Fruit fly (Drosophila melanogaster) S2 (cell line): ENCODE results near the gene mor.

Experiments used
- CG8478 ChIP-seq: fragments of >200 bp; optimal IDR thresholded peaks from 2 replicates; lab custom pipeline; 2018
- CTCF ChIP-seq, 2 experiments: fragments of >200 bp; optimal IDR thresholded peaks; 2 replicates each; lab custom pipeline; 2018

DNA sequence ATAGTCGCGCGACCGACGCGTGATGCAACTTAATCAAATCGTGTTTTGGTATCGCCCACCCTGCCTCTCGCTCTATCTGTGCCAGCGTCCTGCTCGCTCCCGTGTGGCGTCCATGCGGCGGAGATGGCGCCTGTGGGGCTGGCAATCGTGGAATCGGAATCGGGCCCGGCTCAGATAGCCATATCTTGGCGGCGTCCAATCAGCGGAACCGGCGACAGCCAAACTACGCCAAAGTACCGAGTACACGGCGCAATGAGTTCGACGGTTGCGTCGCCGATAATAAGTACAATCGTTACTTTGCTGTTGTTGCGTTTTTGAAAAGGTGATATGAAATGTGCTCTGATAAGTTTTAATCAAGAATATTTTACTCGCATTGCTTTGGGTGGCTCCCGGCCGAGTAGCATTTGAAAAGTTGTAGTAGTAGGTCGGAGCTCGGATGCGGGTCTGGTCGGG lies 13.1 kb upstream of the mor start, which contains the start of gene srp:
- TF ChIP-seq CG8478 (lab: Kevin White, UChicago) (no peak), CTCF (optimal IDR thresholded peaks at IDR 0.05; lab: Kevin White, UChicago) (no peak)
